Fruit fly (Drosophila melanogaster): Measurements from ENCODE around the gene ple.
A peak's percentile ranks its signal among the peaks of the same experiment; 100 is the strongest.

The ple gene

dm6 chr3L:6719392-6719889 lies at the start of gene ple:
ple (minus strand) TSS chr3L:6719525.
- TF ChIP-seq CG8478 (optimal IDR thresholded peaks at IDR 0.05): no peak
- TF ChIP-seq CTCF (optimal IDR thresholded peaks at IDR 0.05): no peak

dm6 chr3L:6767153-6767552 lies 47.8 kb upstream of the ple start:
- TF ChIP-seq CG8478 (optimal IDR thresholded peaks at IDR 0.05): no peak
- TF ChIP-seq CTCF (optimal IDR thresholded peaks at IDR 0.05): no peak

dm6 chr3L:6764535-6765187 lies 45.3 kb upstream of the ple start:
- no peak for TF ChIP-seq CTCF (optimal IDR thresholded peaks at IDR 0.05)
- no peak for TF ChIP-seq CG8478 (optimal IDR thresholded peaks at IDR 0.05)

- TF ChIP-seq CTCF (optimal IDR thresholded peaks at IDR 0.05) (peak in 1 of 2 experiments; percentile 35), CG8478 (optimal IDR thresholded peaks at IDR 0.05) (no peak)
Observed at dm6 chr3L:6763836-6764235, 44.5 kb upstream of the ple start.

dm6 chr3L:6763146-6763545 lies 43.8 kb upstream of the ple start, which contains the start of gene Rsph3:
Rsph3 (minus strand) TSS chr3L:6763246.
- TF ChIP-seq CG8478 (optimal IDR thresholded peaks at IDR 0.05) (no peak), CTCF (optimal IDR thresholded peaks at IDR 0.05) (no peak)

dm6 chr3L:6756197-6756736 lies 36.9 kb upstream of the ple start, which contains the start of gene Ist1:
Ist1 (minus strand) TSS chr3L:6756497.
- TF ChIP-seq CTCF (optimal IDR thresholded peaks at IDR 0.05): no peak
- no peak for TF ChIP-seq CG8478 (optimal IDR thresholded peaks at IDR 0.05)

dm6 chr3L:6752278-6753096 lies 33.2 kb upstream of the ple start, which contains the start of the genes velo and Sbds:
velo (minus strand) TSS chr3L:6752752.
Sbds (plus strand) TSS chr3L:6752913.
- TF ChIP-seq CTCF (optimal IDR thresholded peaks at IDR 0.05): peak; percentile 93
- TF ChIP-seq CG8478 (optimal IDR thresholded peaks at IDR 0.05): no peak

dm6 chr3L:6750835-6751234 lies 31.5 kb upstream of the ple start:
- no peak for TF ChIP-seq CG8478 (optimal IDR thresholded peaks at IDR 0.05)
- no peak for TF ChIP-seq CTCF (optimal IDR thresholded peaks at IDR 0.05)

- TF ChIP-seq CTCF (optimal IDR thresholded peaks at IDR 0.05) (peak; percentile 97), CG8478 (optimal IDR thresholded peaks at IDR 0.05) (no peak)
Observed at dm6 chr3L:6747127-6747526, 27.8 kb upstream of the ple start.

dm6 chr3L:6743346-6744165 lies 24.2 kb upstream of the ple start:
- peak; percentile 64 to 79 for TF ChIP-seq CTCF (optimal IDR thresholded peaks at IDR 0.05)
- TF ChIP-seq CG8478 (optimal IDR thresholded peaks at IDR 0.05): no peak

dm6 chr3L:6742974-6743345 lies 23.6 kb upstream of the ple start, which contains the start of gene dikar:
dikar (minus strand) TSS chr3L:6743164.
- TF ChIP-seq CG8478 (optimal IDR thresholded peaks at IDR 0.05) (no peak), CTCF (optimal IDR thresholded peaks at IDR 0.05) (peak in 1 of 2 experiments; percentile 40)

- TF ChIP-seq CTCF (optimal IDR thresholded peaks at IDR 0.05): peak; percentile 32 to 60
- peak; percentile 0 for TF ChIP-seq CG8478 (optimal IDR thresholded peaks at IDR 0.05)
Observed at dm6 chr3L:6742110-6742718, 22.9 kb upstream of the ple start.

- TF ChIP-seq CTCF (optimal IDR thresholded peaks at IDR 0.05) (no peak), CG8478 (optimal IDR thresholded peaks at IDR 0.05) (no peak)
Observed at dm6 chr3L:6731077-6731476, 11.8 kb upstream of the ple start.

- no peak for TF ChIP-seq CTCF (optimal IDR thresholded peaks at IDR 0.05)
- TF ChIP-seq CG8478 (optimal IDR thresholded peaks at IDR 0.05): no peak
Observed at dm6 chr3L:6724511-6724910, 5.2 kb upstream of the ple start.

All from S2 (cell line).